Fruit fly (Drosophila melanogaster) S2 (cell line): Measurements from ENCODE around the gene CG15395.

Source experiments
- CG8478 ChIP-seq: fragments of >200 bp; optimal IDR thresholded peaks from 2 replicates; lab custom pipeline; 2018
- CTCF ChIP-seq, 2 experiments: fragments of >200 bp; optimal IDR thresholded peaks; 2 replicates each; lab custom pipeline; 2018

DNA sequence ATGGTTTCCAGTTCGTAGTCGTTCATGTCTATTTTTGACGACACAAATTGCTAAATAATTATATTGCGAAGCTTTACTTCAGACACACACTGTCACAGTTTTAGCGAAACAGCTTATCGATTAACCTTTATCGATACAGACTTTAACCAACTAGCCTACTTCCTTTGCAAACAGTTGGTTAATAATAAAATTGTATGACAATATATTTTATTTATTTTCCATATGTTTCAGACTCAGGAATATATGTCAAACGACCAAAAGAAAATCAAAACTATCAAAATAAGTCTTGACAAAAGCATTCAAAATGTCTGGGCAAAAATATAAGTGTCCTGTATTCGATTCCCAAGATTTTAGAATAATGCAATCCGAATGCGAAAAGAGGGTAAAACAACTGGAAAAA lies 37.8 kb downstream of the CG15395 start, which contains the start of the genes CG9962 and CG43851:
- TF ChIP-seq CG8478 (lab: Kevin White, UChicago) (no peak), CTCF (optimal IDR thresholded peaks at IDR 0.05; lab: Kevin White, UChicago) (no peak)
